Fruit fly (Drosophila melanogaster) whole organism, embryonic: ENCODE data around the gene CG7810.

Source experiments
- Blimp-1 ChIP-seq: fragments of 200-800 bp; sonication (Bioruptor generic); optimal IDR thresholded peaks from 3 replicates; lab custom pipeline; 2018; ENCODE audit warnings: missing biosample characterization, missing genetic modification characterization, mild to moderate bottlenecking, moderate library complexity, missing genetic modification reagents
- CG10959 ChIP-seq: fragments of 200-800 bp; sonication (Bioruptor generic); IDR thresholded peaks from 2 replicates; pipeline ENCODE4 v1.3.6; 2022; ENCODE audit warnings: missing biosample characterization, missing genetic modification characterization
- CG12104 ChIP-seq: fragments of 200-800 bp; sonication (Bioruptor generic); optimal IDR thresholded peaks from 3 replicates; lab custom pipeline; 2016; ENCODE audit warnings: missing biosample characterization, missing genetic modification characterization
- CG12219 ChIP-seq: fragments of 200-800 bp; sonication (Bioruptor generic); optimal IDR thresholded peaks from 3 replicates; lab custom pipeline; 2018; ENCODE audit warnings: missing biosample characterization, mild to moderate bottlenecking, missing genetic modification characterization
- CG12942 ChIP-seq: fragments of 200-800 bp; sonication (Bioruptor generic); optimal IDR thresholded peaks from 3 replicates; lab custom pipeline; 2016; ENCODE audit warnings: missing biosample characterization, missing genetic modification characterization
- CG14014 ChIP-seq: fragments of 200-800 bp; sonication (Bioruptor generic); IDR thresholded peaks from 2 replicates; pipeline ENCODE4 v1.3.6; 2022; ENCODE audit warnings: missing biosample characterization, missing genetic modification characterization
- CG14710 ChIP-seq: fragments of 200-800 bp; sonication (Bioruptor generic); optimal IDR thresholded peaks from 3 replicates; lab custom pipeline; 2019; ENCODE audit warnings: missing biosample characterization, mild to moderate bottlenecking, missing genetic modification characterization, moderate library complexity
- CG15479 ChIP-seq: fragments of 200-800 bp; sonication (Bioruptor generic); optimal IDR thresholded peaks from 3 replicates; lab custom pipeline; 2019; ENCODE audit warnings: missing biosample characterization, mild to moderate bottlenecking, missing genetic modification characterization, moderate library complexity
- CG15601 ChIP-seq: fragments of 200-800 bp; sonication (Bioruptor generic); optimal IDR thresholded peaks from 3 replicates; lab custom pipeline; 2019; ENCODE audit warnings: missing biosample characterization, mild to moderate bottlenecking, missing genetic modification characterization, moderate library complexity
- CG15696 ChIP-seq: fragments of 200-800 bp; sonication (Bioruptor generic); optimal IDR thresholded peaks from 2 replicates; lab custom pipeline; 2019; ENCODE audit warnings: missing biosample characterization, mild to moderate bottlenecking, missing genetic modification characterization, moderate library complexity
- CG2202 ChIP-seq: fragments of 200-800 bp; sonication (Bioruptor generic); optimal IDR thresholded peaks from 2 replicates; lab custom pipeline; 2018; ENCODE audit warnings: missing biosample characterization, mild to moderate bottlenecking, missing genetic modification characterization
- CG32772 ChIP-seq: fragments of 200-800 bp; sonication (Bioruptor generic); IDR thresholded peaks from 2 replicates; pipeline ENCODE4 v1.3.6; 2022; ENCODE audit warnings: missing biosample characterization, missing genetic modification characterization
- CG33213 ChIP-seq: fragments of 200-800 bp; sonication (Bioruptor generic); optimal IDR thresholded peaks from 3 replicates; lab custom pipeline; 2016; ENCODE audit warnings: missing biosample characterization, missing genetic modification characterization
- CG34422 ChIP-seq: fragments of 200-800 bp; sonication (Bioruptor generic); IDR thresholded peaks from 3 replicates; pipeline ENCODE4 v1.3.6; 2022; ENCODE audit warnings: missing biosample characterization, missing genetic modification characterization
- CG4328 ChIP-seq: fragments of 200-800 bp; sonication (Bioruptor generic); optimal IDR thresholded peaks from 3 replicates; lab custom pipeline; 2017; ENCODE audit warnings: missing biosample characterization, missing genetic modification reagents, missing genetic modification characterization
- CG4424 ChIP-seq: fragments of 200-800 bp; sonication (Bioruptor generic); optimal IDR thresholded peaks from 3 replicates; lab custom pipeline; 2016; ENCODE audit warnings: missing biosample characterization, missing genetic modification characterization
- CG9817 ChIP-seq: fragments of 200-800 bp; sonication (Bioruptor generic); optimal IDR thresholded peaks from 2 replicates; lab custom pipeline; 2018; ENCODE audit warnings: missing biosample characterization, mild to moderate bottlenecking, missing genetic modification characterization, moderate library complexity
- CkIIα-i1 ChIP-seq: fragments of 200-800 bp; sonication (Bioruptor generic); IDR thresholded peaks from 2 replicates; pipeline ENCODE4 v1.3.6; 2022; ENCODE audit warnings: missing biosample characterization, missing genetic modification characterization
- Deaf1 ChIP-seq: fragments of 200-800 bp; optimal IDR thresholded peaks from 3 replicates; lab custom pipeline; 2019; ENCODE audit warnings: missing biosample characterization, mild to moderate bottlenecking, missing genetic modification characterization, moderate library complexity
- Dll ChIP-seq: fragments of 200-800 bp; sonication (Bioruptor generic); IDR thresholded peaks from 4 replicates; pipeline ENCODE4 v1.3.6; 2022; ENCODE audit warnings: missing biosample characterization, missing genetic modification characterization; ENCODE audit not compliant: partially characterized antibody
- Fer1 ChIP-seq: fragments of 200-800 bp; sonication (Bioruptor generic); optimal IDR thresholded peaks from 2 replicates; lab custom pipeline; 2017; ENCODE audit warnings: missing biosample characterization, mild to moderate bottlenecking, missing genetic modification characterization
- HmgD ChIP-seq: fragments of 200-800 bp; sonication (Bioruptor generic); optimal IDR thresholded peaks from 3 replicates; lab custom pipeline; 2016; ENCODE audit warnings: missing biosample characterization, missing genetic modification characterization
- Hr78 ChIP-seq, 2 experiments: fragments of 200-800 bp in 1 of 2; fragments of >200 bp in 1 of 2; sonication (Bioruptor generic) in 1 of 2; optimal IDR thresholded peaks; 2 replicates each; lab custom pipeline; 2017 to 2019; ENCODE audit warnings: missing biosample characterization in 2 of 2, missing genetic modification characterization in 2 of 2, mild to moderate bottlenecking in 1 of 2, moderate library complexity in 1 of 2
- Ptx1 ChIP-seq: fragments of 200-800 bp; sonication (Bioruptor generic); IDR thresholded peaks from 2 replicates; pipeline ENCODE4 v1.3.6; 2022; ENCODE audit warnings: missing biosample characterization, missing genetic modification characterization
- YL-1 ChIP-seq: fragments of 200-800 bp; sonication (Bioruptor generic); optimal IDR thresholded peaks from 3 replicates; lab custom pipeline; 2017; ENCODE audit warnings: missing biosample characterization, mild to moderate bottlenecking, missing genetic modification characterization
- amos ChIP-seq: fragments of 200-800 bp; sonication (Bioruptor generic); IDR thresholded peaks from 2 replicates; pipeline ENCODE4 v1.3.6; 2022; ENCODE audit warnings: missing biosample characterization, missing genetic modification characterization; ENCODE audit not compliant: partially characterized antibody
- aop ChIP-seq: fragments of 200-800 bp; sonication (Bioruptor generic); IDR thresholded peaks from 2 replicates; pipeline ENCODE4 v1.3.6; 2022; ENCODE audit warnings: missing biosample characterization, missing genetic modification characterization
- ara ChIP-seq: fragments of 200-800 bp; sonication (Bioruptor generic); IDR thresholded peaks from 2 replicates; pipeline ENCODE4 v1.3.6; 2022; ENCODE audit warnings: missing biosample characterization, missing genetic modification characterization
- bbx ChIP-seq: fragments of 200-800 bp; sonication (Bioruptor generic); IDR thresholded peaks from 2 replicates; pipeline ENCODE4 v1.3.6; 2022; ENCODE audit warnings: missing biosample characterization, missing genetic modification characterization; ENCODE audit not compliant: partially characterized antibody
- cg ChIP-seq: fragments of 200-800 bp; sonication (Bioruptor generic); optimal IDR thresholded peaks from 3 replicates; lab custom pipeline; 2019; ENCODE audit warnings: missing biosample characterization, mild to moderate bottlenecking, missing genetic modification characterization, moderate library complexity
- dpn ChIP-seq, 2 experiments: fragments of 200-800 bp; sonication (Bioruptor generic); optimal IDR thresholded peaks; 3 replicates each; lab custom pipeline; 2016; ENCODE audit warnings: missing biosample characterization in 2 of 2, missing genetic modification characterization in 2 of 2
- en ChIP-seq: fragments of 200-800 bp; sonication (Bioruptor generic); optimal IDR thresholded peaks from 2 replicates; lab custom pipeline; 2016; ENCODE audit warnings: missing biosample characterization, missing genetic modification characterization
- fd96Cb ChIP-seq: fragments of 200-800 bp; sonication (Bioruptor generic); optimal IDR thresholded peaks from 2 replicates; lab custom pipeline; 2018; ENCODE audit warnings: missing biosample characterization, mild to moderate bottlenecking, missing genetic modification characterization, moderate library complexity
- grau ChIP-seq: fragments of 200-800 bp; optimal IDR thresholded peaks from 3 replicates; lab custom pipeline; 2019; ENCODE audit warnings: missing biosample characterization, mild to moderate bottlenecking, missing genetic modification characterization, moderate library complexity
- hkb ChIP-seq, 2 experiments: fragments of 200-800 bp in 1 of 2; fragments of >200 bp in 1 of 2; sonication (Bioruptor generic) in 1 of 2; IDR thresholded peaks in 1 of 2; optimal IDR thresholded peaks in 1 of 2; 2 replicates each; pipeline versions ENCODE4 v1.3.6 to Lab custom; 2017 to 2022; ENCODE audit warnings: missing biosample characterization in 1 of 2, missing genetic modification characterization in 1 of 2
- jing ChIP-seq: fragments of 200-800 bp; sonication (Bioruptor generic); optimal IDR thresholded peaks from 2 replicates; lab custom pipeline; 2018; ENCODE audit warnings: missing biosample characterization, mild to moderate bottlenecking, missing genetic modification characterization
- luna ChIP-seq: fragments of 200-800 bp; sonication (Bioruptor generic); optimal IDR thresholded peaks from 2 replicates; lab custom pipeline; 2016; ENCODE audit warnings: missing biosample characterization, missing genetic modification characterization
- nerfin-2 ChIP-seq: fragments of 200-800 bp; sonication (Bioruptor generic); IDR thresholded peaks from 2 replicates; pipeline ENCODE4 v1.3.6; 2022; ENCODE audit warnings: missing biosample characterization, missing genetic modification characterization; ENCODE audit not compliant: partially characterized antibody
- oc ChIP-seq: fragments of 200-800 bp; sonication (Bioruptor generic); optimal IDR thresholded peaks from 2 replicates; lab custom pipeline; 2018; ENCODE audit warnings: missing biosample characterization, mild to moderate bottlenecking, missing genetic modification characterization, moderate library complexity
- onecut ChIP-seq: fragments of 200-800 bp; sonication (Bioruptor generic); IDR thresholded peaks from 2 replicates; pipeline ENCODE4 v1.3.6; 2022; ENCODE audit warnings: missing biosample characterization, missing genetic modification characterization
- otp ChIP-seq: fragments of 200-800 bp; sonication (Bioruptor generic); IDR thresholded peaks from 3 replicates; pipeline ENCODE4, ENCODE4 v1.3.6; 2022; ENCODE audit warnings: missing biosample characterization, missing genetic modification characterization
- p53 ChIP-seq: fragments of 200-800 bp; sonication (Bioruptor generic); optimal IDR thresholded peaks from 2 replicates; lab custom pipeline; 2016; ENCODE audit warnings: missing biosample characterization, missing genetic modification characterization
- peb ChIP-seq: fragments of 200-800 bp; sonication (Bioruptor generic); IDR thresholded peaks from 2 replicates; pipeline ENCODE4 v1.3.6; 2022; ENCODE audit warnings: missing biosample characterization, missing genetic modification characterization
- pnt ChIP-seq: fragments of 200-800 bp; sonication (Bioruptor generic); optimal IDR thresholded peaks from 3 replicates; lab custom pipeline; 2016; ENCODE audit warnings: missing biosample characterization, missing genetic modification characterization
- psq ChIP-seq: fragments of 200-800 bp; sonication (Bioruptor generic); optimal IDR thresholded peaks from 2 replicates; lab custom pipeline; 2017; ENCODE audit warnings: missing biosample characterization, missing genetic modification characterization
- scrt ChIP-seq: fragments of 200-800 bp; sonication (Bioruptor generic); optimal IDR thresholded peaks from 2 replicates; lab custom pipeline; 2018; ENCODE audit warnings: missing biosample characterization, mild to moderate bottlenecking, missing genetic modification characterization, moderate library complexity
- seq ChIP-seq: fragments of 200-800 bp; sonication (Bioruptor generic); IDR thresholded peaks from 2 replicates; pipeline ENCODE4 v1.3.6; 2022; ENCODE audit warnings: missing biosample characterization, missing genetic modification characterization
- sisA ChIP-seq: fragments of 200-800 bp; sonication (Bioruptor generic); IDR thresholded peaks from 2 replicates; pipeline ENCODE4 v1.3.6; 2022; ENCODE audit warnings: missing biosample characterization, missing genetic modification characterization
- trh ChIP-seq: fragments of 200-800 bp; sonication (Bioruptor generic); optimal IDR thresholded peaks from 2 replicates; lab custom pipeline; 2016; ENCODE audit warnings: missing biosample characterization, missing genetic modification characterization
- zfh2 ChIP-seq: fragments of 200-800 bp; sonication (Bioruptor generic); optimal IDR thresholded peaks from 2 replicates; lab custom pipeline; 2016; ENCODE audit warnings: missing biosample characterization, missing genetic modification characterization

The CG7810 gene

DNA sequence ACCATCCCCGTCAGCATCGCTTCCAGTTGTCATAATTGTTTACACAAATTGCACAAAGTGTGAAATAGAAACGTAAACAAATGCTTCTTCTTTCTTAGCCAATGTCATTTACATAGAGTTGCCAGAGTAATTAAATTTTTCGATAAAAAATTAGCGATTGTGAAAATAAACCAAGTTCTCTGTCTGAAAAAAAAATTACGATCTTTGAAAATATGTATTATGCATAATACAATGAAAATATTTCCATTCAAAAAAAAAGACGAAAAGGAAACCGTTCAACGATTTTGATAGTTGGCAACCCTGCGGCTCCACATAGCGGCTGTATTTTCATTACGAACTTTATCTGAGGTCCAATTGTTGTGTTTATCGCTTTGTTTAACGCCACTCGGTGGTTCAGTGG, at the start of gene CG7810, which contains the start of gene CG7806 (continued):
- TF ChIP-seq onecut (GFP tag; lab: Robert Waterston, UW): peak; percentile 81
- TF ChIP-seq dpn (GFP tag; optimal IDR thresholded peaks at IDR 0.05; lab: Kevin White, UChicago): peak; percentile 78 to 91
- TF ChIP-seq YL-1 (GFP tag; lab: Kevin White, UChicago): peak; percentile 91
- peak; percentile 92 for TF ChIP-seq en (GFP tag; lab: Kevin White, UChicago)
- TF ChIP-seq peb (GFP tag; lab: Robert Waterston, UW): peak; percentile 66
- peak; percentile 86 for TF ChIP-seq CG32772 (GFP tag; lab: Robert Waterston, UW)
- TF ChIP-seq grau (tag; lab: Kevin White, UChicago): peak; percentile 85
- TF ChIP-seq CG14014: peak; percentile 90
- TF ChIP-seq CG12942 (GFP tag; lab: Kevin White, UChicago): peak; percentile 80
- TF ChIP-seq Deaf1 (tag; lab: Kevin White, UChicago): no peak
- peak; percentile 82 for TF ChIP-seq CG10959 (GFP tag; lab: Robert Waterston, UW)
- TF ChIP-seq CG15601: peak; percentile 88
- TF ChIP-seq psq (GFP tag; lab: Kevin White, UChicago): peak; percentile 61
- TF ChIP-seq trh: peak; percentile 83
- 0 out of 2 replicates have a peak, but pooled peaks have one; percentile 29 for TF ChIP-seq aop (GFP tag; lab: Robert Waterston, UW)
- no peak for TF ChIP-seq nerfin-2 (GFP tag; lab: Robert Waterston, UW)
- peak; percentile 89 for TF ChIP-seq Blimp-1 (GFP tag; lab: Kevin White, UChicago)
- peak; percentile 74 for TF ChIP-seq CG15696 (tag; lab: Kevin White, UChicago)
- peak; percentile 77 for TF ChIP-seq CG4328 (GFP tag; lab: Kevin White, UChicago)
- no peak for TF ChIP-seq Hr78 (GFP tag; optimal IDR thresholded peaks at IDR 0.05; lab: Kevin White, UChicago)
- no peak for TF ChIP-seq amos (GFP tag; lab: Robert Waterston, UW)
- TF ChIP-seq bbx (GFP tag; lab: Robert Waterston, UW): no peak
- TF ChIP-seq zfh2 (GFP tag; lab: Kevin White, UChicago): peak; percentile 86
- TF ChIP-seq sisA: peak; percentile 84
- no peak for TF ChIP-seq hkb (optimal IDR thresholded peaks at IDR 0.05; lab: Kevin White, UChicago)
- peak; percentile 95 for TF ChIP-seq hkb (GFP tag; IDR thresholded peaks at IDR 0.05; lab: Robert Waterston, UW)
- 0 out of 2 replicates have a peak, but pooled peaks have one; percentile 10 for TF ChIP-seq CkIIα-i1 (GFP tag; lab: Robert Waterston, UW)
- TF ChIP-seq CG12219: peak; percentile 80
- TF ChIP-seq CG14710: peak; percentile 92
- peak; percentile 58 for TF ChIP-seq jing (GFP tag; lab: Kevin White, UChicago)
- TF ChIP-seq CG15479: peak; percentile 79
- TF ChIP-seq scrt (GFP tag; lab: Kevin White, UChicago): peak; percentile 75
- peak; percentile 69 for TF ChIP-seq luna (GFP tag; lab: Kevin White, UChicago)
- peak; percentile 87 for TF ChIP-seq CG2202 (tag; lab: Kevin White, UChicago)
- TF ChIP-seq CG12104: peak; percentile 78
- TF ChIP-seq CG33213 (GFP tag; lab: Kevin White, UChicago): peak; percentile 72
- peak; percentile 28 for TF ChIP-seq HmgD (GFP tag; lab: Kevin White, UChicago)
- peak; percentile 78 for TF ChIP-seq CG4424 (GFP tag; lab: Kevin White, UChicago)
- TF ChIP-seq oc: no peak
- TF ChIP-seq ara (GFP tag; lab: Robert Waterston, UW): peak; percentile 89
- peak; percentile 94 for TF ChIP-seq CG34422 (GFP tag; lab: Robert Waterston, UW)
- TF ChIP-seq cg: no peak
- peak; percentile 61; the same call in 2 of the 4 replicates for TF ChIP-seq Dll
- peak; percentile 91 for TF ChIP-seq seq (GFP tag; lab: Robert Waterston, UW)
- peak; percentile 79 for TF ChIP-seq pnt
- peak; percentile 31 for TF ChIP-seq p53 (GFP tag; lab: Kevin White, UChicago)
- TF ChIP-seq otp (GFP tag; lab: Robert Waterston, UW): peak; percentile 88
- peak; percentile 89 for TF ChIP-seq fd96Cb (tag; lab: Kevin White, UChicago)
- peak; percentile 95 for TF ChIP-seq Ptx1 (GFP tag; lab: Robert Waterston, UW)
- peak; percentile 90 for TF ChIP-seq Fer1 (GFP tag; lab: Kevin White, UChicago)
- peak; percentile 87 for TF ChIP-seq CG9817 (tag; lab: Kevin White, UChicago)
